Worm (Caenorhabditis elegans) whole organism, L2 larva: ENCODE data around the gene glb-28.
A peak's percentile ranks its signal among the peaks of the same experiment; 100 is the strongest.

Experiments used
- C34F6.9 ChIP-seq: fragments of 150-350 bp; optimal IDR thresholded peaks from 2 replicates; lab custom pipeline; 2014; ENCODE audit warnings: missing biosample characterization, missing genetic modification characterization
- F13H6.1 ChIP-seq: sonication (generic microtip); optimal IDR thresholded peaks from 2 replicates; lab custom pipeline; 2016; ENCODE audit warnings: missing genetic modification characterization, missing compliant biosample characterization
- R02D3.7 ChIP-seq: fragments of 150-350 bp; optimal IDR thresholded peaks from 2 replicates; lab custom pipeline; 2014; ENCODE audit warnings: missing biosample characterization, missing genetic modification characterization
- Y55F3AM.14 ChIP-seq: fragments of 200-800 bp; sonication (Bioruptor generic); optimal IDR thresholded peaks from 2 replicates; lab custom pipeline; 2018; ENCODE audit warnings: mild to moderate bottlenecking, missing genetic modification characterization, missing compliant biosample characterization
- alr-1 ChIP-seq: fragments of 150-350 bp; optimal IDR thresholded peaks from 2 replicates; lab custom pipeline; 2014; ENCODE audit warnings: missing biosample characterization, missing genetic modification characterization
- aly-2 ChIP-seq: fragments of 150-350 bp; optimal IDR thresholded peaks from 2 replicates; lab custom pipeline; 2014; ENCODE audit warnings: missing biosample characterization, missing genetic modification characterization
- ama-1 ChIP-seq: fragments of 150-350 bp; optimal IDR thresholded peaks from 2 replicates; lab custom pipeline; 2018; ENCODE audit warnings: inconsistent platforms
- blmp-1 ChIP-seq: sonication (generic microtip); optimal IDR thresholded peaks from 2 replicates; lab custom pipeline; 2017; ENCODE audit warnings: missing genetic modification characterization, mild to moderate bottlenecking, missing compliant biosample characterization, antibody characterized with exemption, moderate library complexity; ENCODE audit not compliant: insufficient read depth
- ceh-82 ChIP-seq: fragments of 150-350 bp; optimal IDR thresholded peaks from 2 replicates; lab custom pipeline; 2014; ENCODE audit warnings: missing biosample characterization, missing genetic modification characterization
- crh-2 ChIP-seq: sonication (generic microtip); optimal IDR thresholded peaks from 2 replicates; lab custom pipeline; 2017; ENCODE audit warnings: missing biosample characterization, missing genetic modification characterization
- dmd-4 ChIP-seq: sonication (generic microtip); optimal IDR thresholded peaks from 2 replicates; lab custom pipeline; 2017; ENCODE audit warnings: missing biosample characterization, missing genetic modification characterization
- elt-1 ChIP-seq: fragments of 150-350 bp; optimal IDR thresholded peaks from 2 replicates; lab custom pipeline; 2014; ENCODE audit warnings: missing biosample characterization, missing genetic modification characterization
- elt-3 ChIP-seq: sonication (generic microtip); optimal IDR thresholded peaks from 2 replicates; lab custom pipeline; 2017; ENCODE audit warnings: missing biosample characterization, missing genetic modification characterization
- fos-1 ChIP-seq: fragments of 150-350 bp; optimal IDR thresholded peaks from 2 replicates; lab custom pipeline; 2014; ENCODE audit warnings: missing biosample characterization, missing genetic modification characterization
- gmeb-1 ChIP-seq: fragments of 150-350 bp; optimal IDR thresholded peaks from 2 replicates; lab custom pipeline; 2014; ENCODE audit warnings: missing biosample characterization, missing genetic modification characterization
- lin-11 ChIP-seq: fragments of 150-350 bp; sonication (generic microtip); optimal IDR thresholded peaks from 2 replicates; lab custom pipeline; 2014; ENCODE audit warnings: missing biosample characterization, missing genetic modification characterization, inconsistent platforms, mixed read lengths
- lin-13 ChIP-seq: fragments of 150-350 bp; optimal IDR thresholded peaks from 2 replicates; lab custom pipeline; 2014; ENCODE audit warnings: missing biosample characterization, missing genetic modification reagents, missing genetic modification characterization
- lin-39 ChIP-seq: fragments of 150-350 bp; optimal IDR thresholded peaks from 2 replicates; lab custom pipeline; 2014; ENCODE audit warnings: missing biosample characterization, missing genetic modification reagents, missing genetic modification characterization
- lsy-2 ChIP-seq, 2 experiments: fragments of 150-350 bp in 1 of 2; sonication (generic microtip) in 1 of 2; optimal IDR thresholded peaks; 2 replicates each; lab custom pipeline; 2014 to 2017; ENCODE audit warnings: missing biosample characterization in 2 of 2, missing genetic modification characterization in 2 of 2
- mbf-1 ChIP-seq: sonication (generic microtip); optimal IDR thresholded peaks from 2 replicates; lab custom pipeline; 2017; ENCODE audit warnings: missing biosample characterization, missing genetic modification characterization
- mdl-1 ChIP-seq, 2 experiments: fragments of 150-350 bp in 1 of 2; sonication (generic microtip) in 1 of 2; optimal IDR thresholded peaks; 2 replicates each; lab custom pipeline; 2017; ENCODE audit warnings: missing biosample characterization in 2 of 2, missing genetic modification characterization in 2 of 2
- nhr-10 ChIP-seq: sonication (generic microtip); optimal IDR thresholded peaks from 2 replicates; lab custom pipeline; 2017; ENCODE audit warnings: missing biosample characterization, missing genetic modification characterization
- nhr-11 ChIP-seq: fragments of 150-350 bp; optimal IDR thresholded peaks from 2 replicates; lab custom pipeline; 2014; ENCODE audit warnings: missing biosample characterization, missing genetic modification characterization
- nhr-129 ChIP-seq: fragments of 150-350 bp; optimal IDR thresholded peaks from 2 replicates; lab custom pipeline; 2014; ENCODE audit warnings: missing biosample characterization, missing genetic modification characterization
- nhr-21 ChIP-seq: fragments of 150-350 bp; optimal IDR thresholded peaks from 2 replicates; lab custom pipeline; 2014; ENCODE audit warnings: missing biosample characterization, missing genetic modification characterization
- nhr-237 ChIP-seq: fragments of 150-350 bp; optimal IDR thresholded peaks from 2 replicates; lab custom pipeline; 2014; ENCODE audit warnings: missing biosample characterization, missing genetic modification characterization
- nhr-25 ChIP-seq: fragments of 150-350 bp; sonication (generic microtip); optimal IDR thresholded peaks from 3 replicates; lab custom pipeline; 2014; ENCODE audit warnings: missing biosample characterization, missing genetic modification characterization
- nhr-6 ChIP-seq: fragments of 150-350 bp; optimal IDR thresholded peaks from 2 replicates; lab custom pipeline; 2014; ENCODE audit warnings: missing biosample characterization, missing genetic modification characterization
- nhr-77 ChIP-seq: fragments of 150-350 bp; optimal IDR thresholded peaks from 2 replicates; lab custom pipeline; 2014; ENCODE audit warnings: missing biosample characterization, missing genetic modification characterization
- peb-1 ChIP-seq: fragments of 150-350 bp; optimal IDR thresholded peaks from 2 replicates; lab custom pipeline; 2014; ENCODE audit warnings: missing biosample characterization, missing genetic modification characterization
- sem-4 ChIP-seq: fragments of 150-350 bp; optimal IDR thresholded peaks from 2 replicates; lab custom pipeline; 2014; ENCODE audit warnings: missing biosample characterization, missing genetic modification reagents, missing genetic modification characterization
- skn-1 ChIP-seq: sonication (generic microtip); optimal IDR thresholded peaks from 2 replicates; lab custom pipeline; 2017; ENCODE audit warnings: missing biosample characterization, missing genetic modification characterization
- sma-3 ChIP-seq: sonication (generic microtip); optimal IDR thresholded peaks from 2 replicates; lab custom pipeline; 2016; ENCODE audit warnings: missing genetic modification reagents, missing genetic modification characterization, missing compliant biosample characterization
- sma-9 ChIP-seq, 2 experiments: fragments of 150-350 bp in 1 of 2; sonication (generic microtip) in 1 of 2; optimal IDR thresholded peaks; 2 replicates each; lab custom pipeline; 2014 to 2016; ENCODE audit warnings: missing genetic modification characterization in 2 of 2, mild to moderate bottlenecking in 1 of 2, missing biosample characterization in 1 of 2, missing compliant biosample characterization in 1 of 2, missing genetic modification reagents in 1 of 2, moderate library complexity in 1 of 2
- snpc-4 ChIP-seq: fragments of 150-350 bp; optimal IDR thresholded peaks from 2 replicates; lab custom pipeline; 2014; ENCODE audit warnings: missing biosample characterization, missing genetic modification characterization
- unc-39 ChIP-seq: fragments of 150-350 bp; optimal IDR thresholded peaks from 2 replicates; lab custom pipeline; 2014; ENCODE audit warnings: missing biosample characterization, missing genetic modification characterization
- unc-55 ChIP-seq: fragments of 150-350 bp; sonication (generic microtip); optimal IDR thresholded peaks from 3 replicates; lab custom pipeline; 2014; ENCODE audit warnings: missing biosample characterization, missing genetic modification reagents, missing genetic modification characterization
- zag-1 ChIP-seq: fragments of 150-350 bp; optimal IDR thresholded peaks from 2 replicates; lab custom pipeline; 2014; ENCODE audit warnings: missing biosample characterization, missing genetic modification characterization
- ztf-1 ChIP-seq: fragments of 200-800 bp; sonication (Bioruptor generic); conservative IDR thresholded peaks from 2 replicates; pipeline ENCODE4 v1.3.6; 2022; ENCODE audit warnings: missing genetic modification characterization, missing compliant biosample characterization
- ztf-11 ChIP-seq: sonication (generic microtip); optimal IDR thresholded peaks from 2 replicates; lab custom pipeline; 2017; ENCODE audit warnings: missing biosample characterization, missing genetic modification characterization
- ztf-4 ChIP-seq: fragments of 150-350 bp; optimal IDR thresholded peaks from 2 replicates; lab custom pipeline; 2014; ENCODE audit warnings: missing biosample characterization, missing genetic modification characterization

Gene glb-28

ce11 chrX:15302863-15303262 lies 14.2 kb downstream of the glb-28 start, which contains the start of gene ser-2:
Gene ser-2, minus strand, starts transcription at chrX:15302963.
- TF ChIP-seq ztf-1 (GFP tag; lab: Robert Waterston, UW) (no peak), gmeb-1 (tag; lab: Kevin White, UChicago) (no peak), nhr-129 (tag; lab: Kevin White, UChicago) (no peak), nhr-6 (tag; lab: Kevin White, UChicago) (no peak)

- TF ChIP-seq snpc-4 (no peak), R02D3.7 (tag; lab: Kevin White, UChicago) (no peak), mdl-1 (tag; optimal IDR thresholded peaks at IDR 0.05; lab: Kevin White, UChicago) (no peak), skn-1 (tag; lab: Kevin White, UChicago) (no peak), nhr-129 (tag; lab: Kevin White, UChicago) (no peak), ztf-4 (tag; lab: Kevin White, UChicago) (no peak), sem-4 (tag; lab: Kevin White, UChicago) (no peak), sma-3 (GFP tag; lab: Kevin White, UChicago) (no peak), ztf-11 (no peak), peb-1 (no peak), ama-1 (no peak), lin-39 (tag; lab: Kevin White, UChicago) (no peak)
- TF ChIP-seq, all 48 proteins: peak for 0
These were observed 17.0 kb downstream of the glb-28 start for ce11 chrX:15300002-15300401.

- TF ChIP-seq ceh-82 (tag; lab: Kevin White, UChicago) = no peak
- TF ChIP-seq nhr-129 (tag; lab: Kevin White, UChicago) = peak; percentile 10
- TF ChIP-seq R02D3.7 (tag; lab: Kevin White, UChicago) = no peak
- peak; percentile 50 for TF ChIP-seq sma-3 (GFP tag; lab: Kevin White, UChicago)
- TF ChIP-seq sma-9 (GFP tag; optimal IDR thresholded peaks at IDR 0.05; lab: Kevin White, UChicago) = peak; percentile 46
- TF ChIP-seq sma-9 (tag; optimal IDR thresholded peaks at IDR 0.05; lab: Kevin White, UChicago) = no peak
- TF ChIP-seq dmd-4 (tag; lab: Kevin White, UChicago) = no peak
- TF ChIP-seq Y55F3AM.14 (GFP tag; lab: Kevin White, UChicago) = peak; percentile 50
- TF ChIP-seq lin-13 (GFP tag; lab: Kevin White, UChicago) = peak; percentile 26
- TF ChIP-seq crh-2 = peak; percentile 18
- TF ChIP-seq elt-1 (tag; lab: Kevin White, UChicago) = no peak
- TF ChIP-seq aly-2 (tag; lab: Kevin White, UChicago) = no peak
- peak; percentile 37 for TF ChIP-seq fos-1 (tag; lab: Kevin White, UChicago)
- peak in 1 of 2 experiments; percentile 16 for TF ChIP-seq lsy-2 (tag; optimal IDR thresholded peaks at IDR 0.05; lab: Kevin White, UChicago)
- TF ChIP-seq nhr-21 (tag; lab: Kevin White, UChicago) = peak; percentile 40
- peak; percentile 23 for TF ChIP-seq F13H6.1 (tag; lab: Kevin White, UChicago)
These were observed 19.6 kb downstream of the glb-28 start for ce11 chrX:15297396-15297827.

ce11 chrX:15285554-15285953 lies 31.5 kb downstream of the glb-28 start:
- TF ChIP-seq ama-1 (no peak), elt-3 (no peak), snpc-4 (peak; percentile 58)

DNA sequence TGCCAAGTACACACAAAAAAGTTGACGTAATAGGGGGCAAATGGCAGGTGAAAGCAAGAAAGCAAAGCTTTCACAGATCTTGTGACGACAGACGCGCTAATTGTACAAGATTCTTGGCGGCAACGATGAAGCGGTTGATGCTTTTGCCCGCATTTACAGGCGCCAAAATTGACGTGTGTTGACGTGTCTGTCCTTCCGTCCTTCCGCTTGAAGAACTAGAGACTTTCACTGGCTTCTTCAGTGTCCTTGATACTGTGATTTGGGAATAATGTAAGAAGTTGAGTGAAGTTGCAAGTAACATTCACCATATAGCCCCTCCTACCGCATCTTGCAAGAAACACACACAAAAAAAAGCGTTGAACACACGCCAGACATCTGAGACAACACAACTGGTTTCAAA lies 33.3 kb downstream of the glb-28 start, which contains the start of gene jud-4:
Gene jud-4, plus strand, starts transcription at position 376 of the 400 bp plus-strand sequence.
- TF ChIP-seq blmp-1 (peak; percentile 60), mdl-1 (tag; optimal IDR thresholded peaks at IDR 0.05; lab: Kevin White, UChicago) (no peak), lin-11 (no peak), nhr-25 (tag; lab: Kevin White, UChicago) (peak; percentile 55), F13H6.1 (tag; lab: Kevin White, UChicago) (peak; percentile 33), crh-2 (no peak)

DNA sequence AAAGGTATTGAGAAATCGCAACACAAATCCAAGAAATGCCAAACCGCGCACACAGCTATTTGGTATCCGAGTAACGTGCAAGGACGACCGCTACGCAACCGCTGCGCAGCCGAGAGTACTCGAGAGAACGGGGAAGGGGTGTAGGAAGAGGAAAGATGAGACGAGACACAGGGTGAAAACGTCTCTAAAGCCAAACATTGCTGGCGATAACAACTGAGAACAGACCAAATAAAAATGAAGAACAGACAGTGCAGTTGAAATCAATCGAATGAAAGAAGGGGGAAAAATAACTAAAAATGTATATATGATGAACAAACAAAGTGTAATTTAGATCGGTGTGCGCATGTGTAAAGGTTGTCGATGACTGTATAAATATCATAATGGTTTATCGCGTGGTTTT lies 35.8 kb downstream of the glb-28 start:
- TF ChIP-seq alr-1 (tag; lab: Kevin White, UChicago) = no peak
- no peak for TF ChIP-seq gmeb-1 (tag; lab: Kevin White, UChicago)
- TF ChIP-seq sma-3 (GFP tag; lab: Kevin White, UChicago) = peak; percentile 33
- peak; percentile 61 for TF ChIP-seq fos-1 (tag; lab: Kevin White, UChicago)
- TF ChIP-seq blmp-1 = peak; percentile 39
- no peak for TF ChIP-seq nhr-77 (tag; lab: Kevin White, UChicago)
- no peak for TF ChIP-seq nhr-6 (tag; lab: Kevin White, UChicago)
- peak; percentile 9 for TF ChIP-seq lin-13 (GFP tag; lab: Kevin White, UChicago)
- TF ChIP-seq lsy-2 (tag; optimal IDR thresholded peaks at IDR 0.05; lab: Kevin White, UChicago) = no peak
- no peak for TF ChIP-seq nhr-11 (tag; lab: Kevin White, UChicago)
- TF ChIP-seq zag-1 (tag; lab: Kevin White, UChicago) = no peak
- TF ChIP-seq mbf-1 = no peak
- TF ChIP-seq F13H6.1 (tag; lab: Kevin White, UChicago) = peak; percentile 52
- no peak for TF ChIP-seq elt-3
- no peak for TF ChIP-seq nhr-10
- TF ChIP-seq nhr-237 (tag; lab: Kevin White, UChicago) = no peak
- peak; percentile 29 for TF ChIP-seq unc-55 (GFP tag; lab: Kevin White, UChicago)
- peak; percentile 40 for TF ChIP-seq sma-9 (GFP tag; optimal IDR thresholded peaks at IDR 0.05; lab: Kevin White, UChicago)
- TF ChIP-seq sma-9 (tag; optimal IDR thresholded peaks at IDR 0.05; lab: Kevin White, UChicago) = no peak
- no peak for TF ChIP-seq snpc-4
- peak; percentile 41 for TF ChIP-seq C34F6.9 (tag; lab: Kevin White, UChicago)
- no peak for TF ChIP-seq skn-1 (tag; lab: Kevin White, UChicago)
- no peak for TF ChIP-seq ztf-1 (GFP tag; lab: Robert Waterston, UW)
- no peak for TF ChIP-seq unc-39 (tag; lab: Kevin White, UChicago)
- TF ChIP-seq nhr-129 (tag; lab: Kevin White, UChicago) = peak; percentile 41
- TF ChIP-seq lin-11 = peak; percentile 49
